Worm (Caenorhabditis elegans) whole organism, L3 larva: ENCODE results near the gene C10B5.3.
A peak's percentile ranks its signal among the peaks of the same experiment; 100 is the strongest.

Source experiments
- R02D3.7 ChIP-seq: fragments of 150-350 bp; optimal IDR thresholded peaks from 2 replicates; lab custom pipeline; 2014; ENCODE audit warnings: missing biosample characterization, missing genetic modification characterization
- ZK546.5 ChIP-seq: sonication (generic microtip); optimal IDR thresholded peaks from 2 replicates; lab custom pipeline; 2017; ENCODE audit warnings: missing biosample characterization, missing genetic modification characterization
- aly-2 ChIP-seq: fragments of 150-350 bp; optimal IDR thresholded peaks from 2 replicates; lab custom pipeline; 2014; ENCODE audit warnings: missing biosample characterization, missing genetic modification characterization
- ama-1 ChIP-seq: fragments of 150-350 bp; optimal IDR thresholded peaks from 2 replicates; lab custom pipeline; 2018
- ceh-28 ChIP-seq: fragments of 150-350 bp; optimal IDR thresholded peaks from 2 replicates; lab custom pipeline; 2014; ENCODE audit warnings: missing biosample characterization, missing genetic modification reagents, missing genetic modification characterization
- ceh-9 ChIP-seq: sonication (generic microtip); optimal IDR thresholded peaks from 2 replicates; lab custom pipeline; 2018; ENCODE audit warnings: missing biosample characterization, missing genetic modification characterization
- daf-12 ChIP-seq: fragments of 150-350 bp; optimal IDR thresholded peaks from 2 replicates; lab custom pipeline; 2014; ENCODE audit warnings: missing biosample characterization, missing genetic modification reagents, missing genetic modification characterization
- egl-27 ChIP-seq: sonication (generic microtip); optimal IDR thresholded peaks from 4 replicates; lab custom pipeline; 2017; ENCODE audit warnings: missing biosample characterization, missing genetic modification reagents, missing genetic modification characterization
- egl-5 ChIP-seq: fragments of 150-350 bp; optimal IDR thresholded peaks from 2 replicates; lab custom pipeline; 2017; ENCODE audit warnings: missing biosample characterization, missing genetic modification reagents, missing genetic modification characterization, inconsistent platforms
- elt-1 ChIP-seq: fragments of 150-350 bp; optimal IDR thresholded peaks from 2 replicates; lab custom pipeline; 2014; ENCODE audit warnings: missing biosample characterization, missing genetic modification characterization
- elt-2 ChIP-seq: sonication (generic microtip); optimal IDR thresholded peaks from 2 replicates; lab custom pipeline; 2016; ENCODE audit warnings: missing genetic modification reagents, mild to moderate bottlenecking, missing genetic modification characterization, missing compliant biosample characterization
- eor-1 ChIP-seq, 2 experiments: fragments of 150-350 bp; optimal IDR thresholded peaks; 2 replicates each; lab custom pipeline; 2014 to 2018; ENCODE audit warnings: missing biosample characterization in 2 of 2, missing genetic modification characterization in 2 of 2
- fkh-10 ChIP-seq: sonication (generic microtip); optimal IDR thresholded peaks from 2 replicates; lab custom pipeline; 2017; ENCODE audit warnings: missing biosample characterization, missing genetic modification reagents, missing genetic modification characterization
- fkh-2 ChIP-seq: fragments of 150-350 bp; optimal IDR thresholded peaks from 2 replicates; lab custom pipeline; 2014; ENCODE audit warnings: missing biosample characterization, missing genetic modification reagents, missing genetic modification characterization
- fos-1 ChIP-seq: fragments of 150-350 bp; optimal IDR thresholded peaks from 2 replicates; lab custom pipeline; 2014; ENCODE audit warnings: missing biosample characterization, missing genetic modification characterization
- hmg-11 ChIP-seq: sonication (generic microtip); optimal IDR thresholded peaks from 2 replicates; lab custom pipeline; 2016; ENCODE audit warnings: missing genetic modification characterization, missing compliant biosample characterization
- jun-1 ChIP-seq: fragments of 150-350 bp; optimal IDR thresholded peaks from 2 replicates; lab custom pipeline; 2014; ENCODE audit warnings: missing biosample characterization, missing genetic modification reagents, missing genetic modification characterization
- lsy-12 ChIP-seq: sonication (generic microtip); optimal IDR thresholded peaks from 2 replicates; lab custom pipeline; 2016; ENCODE audit warnings: mild to moderate bottlenecking, missing genetic modification characterization, missing compliant biosample characterization
- mdl-1 ChIP-seq: fragments of 150-350 bp; optimal IDR thresholded peaks from 2 replicates; lab custom pipeline; 2014; ENCODE audit warnings: missing biosample characterization, missing genetic modification characterization
- nhr-11 ChIP-seq: fragments of 150-350 bp; optimal IDR thresholded peaks from 2 replicates; lab custom pipeline; 2014; ENCODE audit warnings: missing biosample characterization, missing genetic modification characterization
- nhr-12 ChIP-seq: fragments of 150-350 bp; optimal IDR thresholded peaks from 2 replicates; lab custom pipeline; 2014; ENCODE audit warnings: missing biosample characterization, missing genetic modification characterization
- nhr-25 ChIP-seq: sonication (generic microtip); optimal IDR thresholded peaks from 2 replicates; lab custom pipeline; 2017; ENCODE audit warnings: missing biosample characterization, missing genetic modification characterization
- nhr-43 ChIP-seq: sonication (generic microtip); optimal IDR thresholded peaks from 2 replicates; lab custom pipeline; 2016; ENCODE audit warnings: mild to moderate bottlenecking, missing genetic modification characterization, missing compliant biosample characterization; ENCODE audit not compliant: poor library complexity, severe bottlenecking
- nhr-67 ChIP-seq: fragments of 150-350 bp; optimal IDR thresholded peaks from 2 replicates; lab custom pipeline; 2014; ENCODE audit warnings: missing biosample characterization, missing genetic modification characterization
- nhr-76 ChIP-seq: fragments of 150-350 bp; sonication (generic microtip); optimal IDR thresholded peaks from 5 replicates; lab custom pipeline; 2014; ENCODE audit warnings: missing biosample characterization, missing genetic modification characterization
- pha-4 ChIP-seq: fragments of 150-350 bp; optimal IDR thresholded peaks from 2 replicates; lab custom pipeline; 2014; ENCODE audit warnings: missing biosample characterization, missing genetic modification reagents, missing genetic modification characterization
- pqm-1 ChIP-seq: fragments of 150-350 bp; optimal IDR thresholded peaks from 2 replicates; lab custom pipeline; 2017; ENCODE audit warnings: missing biosample characterization, missing genetic modification characterization, inconsistent platforms
- tbx-2 ChIP-seq: sonication (generic microtip); optimal IDR thresholded peaks from 2 replicates; lab custom pipeline; 2016; ENCODE audit warnings: mild to moderate bottlenecking, missing genetic modification characterization, missing compliant biosample characterization
- unc-62 ChIP-seq: fragments of 150-350 bp; sonication (generic microtip); optimal IDR thresholded peaks from 4 replicates; lab custom pipeline; 2014; ENCODE audit warnings: missing biosample characterization, missing genetic modification reagents, missing genetic modification characterization
- ztf-11 ChIP-seq: fragments of 150-350 bp; optimal IDR thresholded peaks from 2 replicates; lab custom pipeline; 2014; ENCODE audit warnings: missing biosample characterization, missing genetic modification characterization

C10B5.3 gene

DNA sequence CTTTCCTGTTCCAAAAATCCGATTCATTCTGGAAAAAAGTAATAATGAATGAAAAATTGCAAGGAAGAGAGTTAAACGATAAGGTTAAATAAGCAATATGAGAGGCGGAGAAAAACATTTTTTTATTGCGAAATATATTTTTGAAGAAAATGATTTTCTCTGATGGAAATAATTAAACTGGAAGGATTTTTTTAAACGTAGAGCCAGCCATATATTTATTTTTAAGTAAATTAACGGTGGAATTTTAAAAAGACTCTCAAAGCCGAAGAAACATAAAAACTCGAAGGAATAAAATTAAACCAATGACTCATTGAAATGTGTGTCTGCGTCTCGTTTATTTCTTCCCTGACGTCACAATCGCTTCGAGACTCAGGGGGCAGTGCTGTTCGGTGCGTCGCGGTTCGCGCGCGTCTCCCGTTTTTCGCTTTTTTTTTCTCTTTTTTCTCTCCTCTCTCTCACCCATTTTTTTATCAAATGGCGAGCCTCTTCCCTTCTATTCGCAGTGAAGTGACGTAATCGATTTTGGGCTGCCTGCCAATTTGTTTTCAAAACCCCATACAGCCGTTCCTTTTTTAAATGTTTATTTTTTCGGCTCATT, 18.2 kb upstream of the C10B5.3 start, which contains the start of gene vps-60 (continued):
- peak; percentile 61 for TF ChIP-seq tbx-2 (tag; lab: Kevin White, UChicago)
- peak; percentile 11 for TF ChIP-seq unc-62

DNA sequence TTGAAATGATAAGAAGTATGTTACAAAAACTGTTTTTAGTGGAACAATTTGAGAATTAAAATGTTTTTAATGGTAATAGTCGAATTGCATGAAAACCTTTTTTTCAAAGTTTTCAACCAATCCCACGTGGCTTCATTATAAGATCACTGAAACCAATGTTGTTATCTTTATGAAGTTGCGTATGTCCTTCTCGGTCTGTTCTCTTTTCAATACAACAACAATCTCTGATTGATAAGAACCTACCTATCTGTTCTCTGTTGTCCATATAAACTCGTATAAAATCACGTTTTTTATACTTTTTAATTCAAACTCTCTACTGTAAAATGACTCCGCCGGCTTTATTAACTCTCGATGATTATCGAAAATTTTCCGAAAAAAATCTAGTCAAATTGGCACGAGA, 15.3 kb upstream of the C10B5.3 start, which contains the start of gene F41E6.5:
F41E6.5 (plus strand) TSS at position 209 of the 400 bp plus-strand sequence.
- TF ChIP-seq fkh-10 (GFP tag; lab: Kevin White, UChicago): no peak
- peak; percentile 82 for TF ChIP-seq pqm-1 (tag; lab: Kevin White, UChicago)
- TF ChIP-seq elt-2: peak; percentile 77
- peak; percentile 53 for TF ChIP-seq pha-4 (tag; lab: Kevin White, UChicago)
- no peak for TF ChIP-seq egl-27 (tag; lab: Kevin White, UChicago)
- TF ChIP-seq nhr-11 (tag; lab: Kevin White, UChicago): no peak
- TF ChIP-seq mdl-1 (tag; lab: Kevin White, UChicago): no peak
- TF ChIP-seq jun-1 (tag; lab: Kevin White, UChicago): peak; percentile 4
- TF ChIP-seq, all 47 proteins: peak for 4

DNA sequence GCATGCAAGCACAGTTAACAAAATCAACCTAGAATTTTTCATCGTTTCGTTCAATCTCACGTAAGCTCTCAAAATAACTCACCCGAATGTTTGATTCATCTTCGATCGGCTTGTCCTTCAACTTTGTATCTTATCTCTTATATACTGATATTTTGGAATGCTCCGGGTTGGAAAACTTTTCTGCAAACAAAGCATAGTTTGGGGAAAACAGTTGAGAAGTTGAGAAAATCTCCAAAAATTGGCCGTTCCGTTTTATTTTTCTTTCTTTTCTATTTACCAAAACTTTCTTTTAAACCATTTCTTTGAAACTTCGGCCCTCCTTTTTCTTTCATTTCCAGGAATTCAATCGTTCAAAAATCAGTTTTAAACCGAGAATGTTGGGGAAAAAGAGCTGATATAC, 14.7 kb upstream of the C10B5.3 start, which contains the start of gene F41E6.15:
F41E6.15 (minus strand) TSS at position 101 of the 400 bp plus-strand sequence.
- TF ChIP-seq ZK546.5 (tag; lab: Kevin White, UChicago) (no peak), nhr-11 (tag; lab: Kevin White, UChicago) (no peak), egl-27 (tag; lab: Kevin White, UChicago) (no peak)

DNA sequence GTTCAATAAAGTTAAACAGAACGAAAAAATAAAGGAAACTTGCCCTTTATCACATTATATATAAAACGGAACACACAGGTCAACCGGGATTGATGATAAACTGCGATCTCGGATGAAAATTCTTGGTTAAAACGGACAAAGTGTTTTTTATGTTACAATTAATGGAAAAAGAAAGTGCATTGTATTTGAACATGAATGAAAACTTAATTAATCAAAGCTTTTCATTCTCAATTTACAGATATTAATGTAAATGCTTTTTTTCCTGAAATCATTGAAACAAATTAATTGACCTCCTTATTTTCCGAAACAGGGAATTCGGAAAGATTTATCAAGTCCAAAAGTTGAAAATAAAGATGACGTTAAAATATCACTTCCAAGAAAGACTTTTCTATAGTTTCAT, 13.4 kb upstream of the C10B5.3 start, which contains the start of gene F41E6.8:
F41E6.8 (minus strand) TSS at position 101 of the 400 bp plus-strand sequence.
- TF ChIP-seq nhr-43 (tag; lab: Kevin White, UChicago) (no peak), hmg-11 (no peak), ceh-28 (no peak), fkh-2 (no peak), pha-4 (tag; lab: Kevin White, UChicago) (no peak), nhr-11 (tag; lab: Kevin White, UChicago) (no peak), ceh-9 (no peak), egl-5 (tag; lab: Kevin White, UChicago) (no peak), nhr-12 (no peak), nhr-67 (tag; lab: Kevin White, UChicago) (no peak), egl-27 (tag; lab: Kevin White, UChicago) (no peak), jun-1 (tag; lab: Kevin White, UChicago) (no peak), ztf-11 (tag; lab: Kevin White, UChicago) (no peak)

DNA sequence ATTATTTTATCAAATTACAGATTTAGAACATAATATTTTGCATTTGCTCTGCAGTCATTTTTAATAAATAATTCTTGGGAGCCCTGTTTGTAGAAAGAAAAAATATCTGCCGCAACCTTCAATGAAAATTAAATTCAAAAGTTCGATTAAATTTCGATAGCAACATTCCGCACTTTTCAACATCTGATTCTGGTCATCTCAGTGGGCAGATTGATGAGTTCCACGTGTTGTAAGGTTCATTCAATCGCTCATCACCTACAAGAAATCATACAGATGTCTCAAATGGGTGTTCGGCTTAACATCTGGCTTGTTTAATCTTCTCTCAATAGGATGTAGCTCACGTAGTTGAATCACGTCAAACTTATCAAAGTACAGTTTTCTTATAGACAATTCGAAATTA, 12.0 kb upstream of the C10B5.3 start:
- no peak for TF ChIP-seq hmg-11

DNA sequence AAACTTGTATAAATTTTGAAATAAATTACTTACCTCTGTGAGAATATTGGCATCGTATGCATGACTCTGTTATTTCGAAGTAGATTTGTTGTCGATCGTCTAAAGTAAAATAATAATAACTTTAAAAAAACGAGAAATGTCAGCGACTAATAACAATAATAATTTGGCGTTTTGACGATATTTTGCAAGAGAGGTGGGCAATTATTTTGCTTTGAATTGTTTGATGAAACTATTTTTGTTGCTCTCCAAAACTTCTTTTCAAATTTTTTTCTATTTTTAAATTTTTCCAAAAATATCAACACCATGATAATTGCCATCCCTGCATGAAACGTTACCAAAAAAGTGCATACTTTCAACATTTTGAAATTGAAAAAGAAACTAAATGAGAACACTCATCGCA, 11.2 kb upstream of the C10B5.3 start, which contains the start of gene F41E6.7:
F41E6.7 (minus strand) TSS at position 101 of the 400 bp plus-strand sequence.
- no peak for TF ChIP-seq nhr-11 (tag; lab: Kevin White, UChicago)
- no peak for TF ChIP-seq daf-12 (tag; lab: Kevin White, UChicago)
- TF ChIP-seq R02D3.7 (tag; lab: Kevin White, UChicago): no peak
- TF ChIP-seq nhr-25 (tag; lab: Kevin White, UChicago): no peak
- no peak for TF ChIP-seq tbx-2 (tag; lab: Kevin White, UChicago)
- TF ChIP-seq eor-1 (tag; optimal IDR thresholded peaks at IDR 0.05; lab: Kevin White, UChicago): no peak
- TF ChIP-seq nhr-76: no peak
- TF ChIP-seq aly-2: no peak
- no peak for TF ChIP-seq elt-1 (tag; lab: Kevin White, UChicago)
- no peak for TF ChIP-seq fos-1 (tag; lab: Kevin White, UChicago)
- TF ChIP-seq ama-1 (lab: Kevin White, UChicago): no peak
- no peak for TF ChIP-seq lsy-12 (tag; lab: Kevin White, UChicago)
- no peak for TF ChIP-seq mdl-1 (tag; lab: Kevin White, UChicago)
- TF ChIP-seq pqm-1 (tag; lab: Kevin White, UChicago): no peak
